Fruit fly (Drosophila melanogaster) whole organism, larva: Measurements from ENCODE around the gene betaNACtes1.

Source experiments
- noc ChIP-seq: fragments of 200-800 bp; sonication (Bioruptor generic); optimal IDR thresholded peaks from 3 replicates; lab custom pipeline; 2019; ENCODE audit warnings: missing biosample characterization, mild to moderate bottlenecking, missing genetic modification characterization, moderate library complexity

The betaNACtes1 gene

dm6 chrX:14122662-14123372 is 49.6 kb downstream of the betaNACtes1 start:
- TF ChIP-seq noc: no peak
